Worm (Caenorhabditis elegans) whole organism, midembryonic: ENCODE measurements around the gene srb-1.

Source experiments
- T22C8.4 ChIP-seq: fragments of 200-800 bp; sonication (Bioruptor generic); IDR thresholded peaks from 2 replicates; pipeline ENCODE4 v1.3.6; 2022; ENCODE audit warnings: missing genetic modification characterization, missing compliant biosample characterization
- cog-1 ChIP-seq: sonication (generic microtip); optimal IDR thresholded peaks from 2 replicates; lab custom pipeline; 2016; ENCODE audit warnings: missing genetic modification characterization, missing compliant biosample characterization
- flt-1 ChIP-seq: fragments of 200-800 bp; sonication (Bioruptor generic); IDR thresholded peaks from 2 replicates; pipeline ENCODE4 v1.3.6; 2022; ENCODE audit warnings: missing genetic modification characterization, missing compliant biosample characterization
- klf-2 ChIP-seq: fragments of 200-800 bp; sonication (Bioruptor generic); conservative IDR thresholded peaks from 2 replicates; pipeline ENCODE4 v1.3.6; 2022; ENCODE audit warnings: missing genetic modification reagents, missing genetic modification characterization, missing compliant biosample characterization
- med-1 ChIP-seq: sonication (generic microtip); optimal IDR thresholded peaks from 2 replicates; lab custom pipeline; 2017; ENCODE audit warnings: missing genetic modification characterization, mild to moderate bottlenecking, missing compliant biosample characterization, antibody characterized with exemption, missing genetic modification reagents; ENCODE audit not compliant: insufficient read depth
- ref-1 ChIP-seq: fragments of 200-800 bp; sonication (Bioruptor generic); conservative IDR thresholded peaks from 2 replicates; pipeline ENCODE4 v1.3.6; 2022; ENCODE audit warnings: missing genetic modification reagents, missing genetic modification characterization, missing compliant biosample characterization
- tab-1 ChIP-seq: fragments of 200-800 bp; sonication (Bioruptor generic); IDR thresholded peaks from 2 replicates; pipeline ENCODE4 v1.3.6; 2022; ENCODE audit warnings: missing genetic modification characterization, missing compliant biosample characterization
- ztf-23 ChIP-seq: fragments of 200-800 bp; sonication (Bioruptor generic); IDR thresholded peaks from 2 replicates; pipeline ENCODE4 v1.3.6; 2022; ENCODE audit warnings: missing genetic modification reagents, missing genetic modification characterization, missing compliant biosample characterization
- ztf-29 ChIP-seq: fragments of 200-800 bp; sonication (Bioruptor generic); IDR thresholded peaks from 2 replicates; pipeline ENCODE4 v1.3.6; 2022; ENCODE audit warnings: missing genetic modification reagents, missing genetic modification characterization, missing compliant biosample characterization

The srb-1 gene

ce11 chrII:5199497-5199896 lies 28.7 kb upstream of the srb-1 start, which contains the start of gene msp-50:
Gene msp-50, plus strand, starts transcription at chrII:5199797.
- TF ChIP-seq klf-2 (GFP tag; lab: Robert Waterston, UW), result no peak
- no peak for TF ChIP-seq T22C8.4 (GFP tag; lab: Robert Waterston, UW)
- no peak for TF ChIP-seq ztf-23 (GFP tag; lab: Robert Waterston, UW)
- no peak for TF ChIP-seq ztf-29 (GFP tag; lab: Robert Waterston, UW)
- no peak for TF ChIP-seq med-1 (GFP tag; lab: Kevin White, UChicago)
- no peak for TF ChIP-seq ref-1 (GFP tag; lab: Robert Waterston, UW)
- no peak for TF ChIP-seq tab-1 (GFP tag; lab: Robert Waterston, UW)
- no peak for TF ChIP-seq cog-1 (tag; lab: Kevin White, UChicago)
- no peak for TF ChIP-seq flt-1

DNA sequence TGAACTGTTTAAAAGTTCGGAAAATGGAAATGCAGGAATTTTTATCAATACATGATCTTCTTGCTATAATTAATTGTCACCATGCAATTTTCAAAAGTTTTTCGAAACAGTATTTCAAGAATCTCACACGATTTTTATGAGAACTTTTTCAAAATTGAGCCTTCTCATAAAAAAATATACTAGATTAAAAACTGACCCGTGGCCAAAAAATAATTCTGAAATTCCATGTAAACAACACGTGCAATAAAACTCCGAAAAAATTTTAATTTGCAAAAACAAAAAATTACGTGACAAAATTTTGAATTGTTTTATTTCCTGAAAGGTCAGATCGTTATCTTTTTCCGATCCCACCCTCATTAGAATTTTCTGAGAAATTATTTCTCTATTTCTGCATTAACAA lies 24.7 kb upstream of the srb-1 start, which contains the start of gene C34F11.5:
C34F11.5 (plus strand) TSS at position 301 of the 400 bp plus-strand sequence.
- no peak for TF ChIP-seq klf-2 (GFP tag; lab: Robert Waterston, UW)
- no peak for TF ChIP-seq T22C8.4 (GFP tag; lab: Robert Waterston, UW)
- no peak for TF ChIP-seq ztf-23 (GFP tag; lab: Robert Waterston, UW)
- TF ChIP-seq ztf-29 (GFP tag; lab: Robert Waterston, UW), result no peak
- no peak for TF ChIP-seq ref-1 (GFP tag; lab: Robert Waterston, UW)

ce11 chrII:5194066-5194465 lies 23.2 kb upstream of the srb-1 start, which contains the start of gene msp-49:
Gene msp-49, plus strand, starts transcription at chrII:5194366.
- no peak for TF ChIP-seq ztf-23 (GFP tag; lab: Robert Waterston, UW)
- no peak for TF ChIP-seq klf-2 (GFP tag; lab: Robert Waterston, UW)
- TF ChIP-seq ref-1 (GFP tag; lab: Robert Waterston, UW), result no peak
- no peak for TF ChIP-seq tab-1 (GFP tag; lab: Robert Waterston, UW)
- no peak for TF ChIP-seq cog-1 (tag; lab: Kevin White, UChicago)

- TF ChIP-seq ztf-23 (GFP tag; lab: Robert Waterston, UW) (no peak), ztf-29 (GFP tag; lab: Robert Waterston, UW) (no peak), flt-1 (no peak), ref-1 (GFP tag; lab: Robert Waterston, UW) (no peak), cog-1 (tag; lab: Kevin White, UChicago) (no peak), med-1 (GFP tag; lab: Kevin White, UChicago) (no peak), tab-1 (GFP tag; lab: Robert Waterston, UW) (no peak), klf-2 (GFP tag; lab: Robert Waterston, UW) (no peak), T22C8.4 (GFP tag; lab: Robert Waterston, UW) (no peak)
Measured at ce11 chrII:5191766-5192165, 20.9 kb upstream of the srb-1 start.

ce11 chrII:5187934-5188333 lies 17.1 kb upstream of the srb-1 start:
- no peak for TF ChIP-seq ref-1 (GFP tag; lab: Robert Waterston, UW)
- no peak for TF ChIP-seq med-1 (GFP tag; lab: Kevin White, UChicago)
- TF ChIP-seq T22C8.4 (GFP tag; lab: Robert Waterston, UW), result no peak
- TF ChIP-seq cog-1 (tag; lab: Kevin White, UChicago), result no peak
- TF ChIP-seq ztf-29 (GFP tag; lab: Robert Waterston, UW), result no peak
- TF ChIP-seq tab-1 (GFP tag; lab: Robert Waterston, UW), result no peak
- no peak for TF ChIP-seq ztf-23 (GFP tag; lab: Robert Waterston, UW)
- no peak for TF ChIP-seq flt-1
- no peak for TF ChIP-seq klf-2 (GFP tag; lab: Robert Waterston, UW)

DNA sequence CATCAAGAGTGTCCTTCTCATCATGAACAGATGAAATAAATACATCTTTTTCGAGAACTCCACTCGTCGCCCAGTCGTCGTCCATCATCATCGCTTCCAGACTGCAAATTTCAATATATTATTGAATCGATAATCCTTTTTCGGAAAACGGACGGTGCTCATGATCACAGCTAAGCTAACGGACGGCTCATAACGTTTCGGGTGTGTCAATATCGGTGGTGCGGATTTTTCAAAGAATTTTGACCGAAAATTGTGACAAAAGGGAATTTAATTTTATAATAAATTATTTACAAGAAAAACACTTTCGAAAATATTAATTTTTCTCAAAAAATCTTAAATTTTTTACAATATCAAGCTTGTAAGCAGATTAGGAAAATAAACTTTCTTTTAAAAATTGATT lies 16.6 kb upstream of the srb-1 start, which contains the start of gene crh-2:
crh-2 (minus strand) TSS at position 101 of the 400 bp plus-strand sequence.
- no peak for TF ChIP-seq ztf-23 (GFP tag; lab: Robert Waterston, UW)
- no peak for TF ChIP-seq tab-1 (GFP tag; lab: Robert Waterston, UW)
- TF ChIP-seq klf-2 (GFP tag; lab: Robert Waterston, UW), result no peak
- no peak for TF ChIP-seq ztf-29 (GFP tag; lab: Robert Waterston, UW)
- TF ChIP-seq flt-1, result no peak

- TF ChIP-seq flt-1 (no peak), med-1 (GFP tag; lab: Kevin White, UChicago) (no peak)
Measured at ce11 chrII:5186870-5187269, 16.0 kb upstream of the srb-1 start.

- TF ChIP-seq cog-1 (tag; lab: Kevin White, UChicago), result no peak
- TF ChIP-seq ztf-23 (GFP tag; lab: Robert Waterston, UW), result no peak
- no peak for TF ChIP-seq T22C8.4 (GFP tag; lab: Robert Waterston, UW)
- TF ChIP-seq med-1 (GFP tag; lab: Kevin White, UChicago), result no peak
- TF ChIP-seq ref-1 (GFP tag; lab: Robert Waterston, UW), result no peak
- no peak for TF ChIP-seq ztf-29 (GFP tag; lab: Robert Waterston, UW)
- no peak for TF ChIP-seq tab-1 (GFP tag; lab: Robert Waterston, UW)
- no peak for TF ChIP-seq klf-2 (GFP tag; lab: Robert Waterston, UW)
- no peak for TF ChIP-seq flt-1
Measured at ce11 chrII:5185955-5186539, 15.2 kb upstream of the srb-1 start.

DNA sequence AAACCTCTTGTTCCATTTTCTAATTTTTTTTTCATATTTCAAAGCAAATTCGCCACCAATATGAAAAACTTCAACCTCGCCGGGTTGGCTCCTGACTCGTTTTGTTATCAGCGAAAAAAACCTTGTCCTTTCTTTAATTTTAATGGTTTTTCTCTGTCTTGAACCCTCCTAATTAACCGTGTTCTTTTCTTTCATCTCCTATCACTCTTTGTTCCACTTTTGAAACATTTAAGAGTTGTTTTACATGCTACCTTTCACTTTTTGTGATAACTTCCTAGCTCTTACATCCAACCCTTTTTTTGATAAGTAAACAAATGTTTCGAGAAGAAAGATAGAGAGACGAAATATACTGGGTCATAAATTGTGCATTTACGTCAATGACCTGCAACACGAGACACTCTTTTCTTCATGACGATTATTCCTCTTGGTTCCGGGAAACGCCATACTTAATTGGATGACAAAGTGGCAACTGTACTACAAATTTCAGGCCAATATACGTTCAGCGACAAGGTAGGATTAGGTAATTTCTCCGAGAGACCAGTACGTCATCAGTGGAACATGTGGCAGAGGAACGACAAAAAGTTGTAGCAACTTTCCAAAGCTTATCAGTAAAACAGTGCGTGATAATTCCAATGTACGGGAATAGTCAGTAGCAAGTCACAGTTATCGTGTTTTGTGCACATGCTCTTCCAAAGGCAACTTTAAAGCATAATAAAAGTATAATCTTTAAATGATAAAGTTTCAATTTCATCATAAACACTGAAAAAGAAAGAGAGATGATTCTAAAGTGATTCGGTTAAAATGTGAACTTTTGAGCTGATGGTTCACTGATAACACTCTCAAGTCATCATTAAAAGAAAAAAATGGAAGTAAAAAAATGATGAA lies 14.1 kb upstream of the srb-1 start:
- TF ChIP-seq tab-1 (GFP tag; lab: Robert Waterston, UW), result no peak
- no peak for TF ChIP-seq T22C8.4 (GFP tag; lab: Robert Waterston, UW)
- no peak for TF ChIP-seq med-1 (GFP tag; lab: Kevin White, UChicago)
- no peak for TF ChIP-seq klf-2 (GFP tag; lab: Robert Waterston, UW)
- no peak for TF ChIP-seq ref-1 (GFP tag; lab: Robert Waterston, UW)
- TF ChIP-seq flt-1, result no peak
- TF ChIP-seq ztf-29 (GFP tag; lab: Robert Waterston, UW), result no peak
- TF ChIP-seq ztf-23 (GFP tag; lab: Robert Waterston, UW), result no peak
- no peak for TF ChIP-seq cog-1 (tag; lab: Kevin White, UChicago)
